Fruit fly (Drosophila melanogaster): ENCODE results near the gene CG6833.

The CG6833 gene

dm6 chr3L:14049620-14050253 is 1.3 kb upstream of the CG6833 start, which contains the start of gene Neurl4:
Gene Neurl4, minus strand, starts transcription at chr3L:14049892.
- peak; percentile 75 for TF ChIP-seq CG8119 (GFP tag; IDR thresholded peaks at IDR 0.05)
- no peak for TF ChIP-seq CG10631 (GFP tag; optimal IDR thresholded peaks at IDR 0.05)
- TF ChIP-seq Gug (GFP tag; IDR thresholded peaks at IDR 0.05): peak; percentile 83
- peak; percentile 80 for TF ChIP-seq CG15336 (GFP tag; IDR thresholded peaks at IDR 0.05)
- TF ChIP-seq Eip78C (GFP tag): peak; percentile 93
- TF ChIP-seq Blimp-1 (GFP tag; optimal IDR thresholded peaks at IDR 0.05): no peak
- peak; percentile 77 for TF ChIP-seq CG8632 (GFP tag; optimal IDR thresholded peaks at IDR 0.05)
- peak; percentile 48 for TF ChIP-seq fd59A (GFP tag; optimal IDR thresholded peaks at IDR 0.05)
- TF ChIP-seq CG11902 (GFP tag; optimal IDR thresholded peaks at IDR 0.05): peak; percentile 30
- no peak for TF ChIP-seq pdm3 (GFP tag; optimal IDR thresholded peaks at IDR 0.05)
- peak; percentile 74 for TF ChIP-seq CG3032 (tag; optimal IDR thresholded peaks at IDR 0.05)
- TF ChIP-seq CG11762 (GFP tag; optimal IDR thresholded peaks at IDR 0.05; ENCODE audit: insufficient read depth): peak; percentile 50
- TF ChIP-seq topi (GFP tag; optimal IDR thresholded peaks at IDR 0.05): no peak
- TF ChIP-seq CG6163 (GFP tag; IDR thresholded peaks at IDR 0.05): peak; percentile 87
- TF ChIP-seq CG34406 (GFP tag; optimal IDR thresholded peaks at IDR 0.05): peak; percentile 78
- peak; percentile 56 for TF ChIP-seq CG7368 (GFP tag; optimal IDR thresholded peaks at IDR 0.05)
- peak; percentile 78 for TF ChIP-seq Ets96B (tag; optimal IDR thresholded peaks at IDR 0.05)
- no peak; the same call in 1 of the 2 replicates for TF ChIP-seq CG11294 (GFP tag; IDR thresholded peaks at IDR 0.05)
- peak in 1 of 2 experiments; percentile 59 for TF ChIP-seq salr (GFP tag; optimal IDR thresholded peaks at IDR 0.05)
- peak; percentile 87 for TF ChIP-seq CG31627 (GFP tag; optimal IDR thresholded peaks at IDR 0.05)
- TF ChIP-seq Eip93F (GFP tag; optimal IDR thresholded peaks at IDR 0.05): no peak
- no peak for TF ChIP-seq lz (GFP tag; optimal IDR thresholded peaks at IDR 0.05)
- TF ChIP-seq svp (GFP tag): no peak
- peak; percentile 68 for TF ChIP-seq Ets21C (GFP tag; optimal IDR thresholded peaks at IDR 0.05)
- TF ChIP-seq spab (GFP tag; optimal IDR thresholded peaks at IDR 0.05): no peak
- peak; percentile 50 for TF ChIP-seq CG1621 (tag; optimal IDR thresholded peaks at IDR 0.05)
- TF ChIP-seq Sox15 (GFP tag; optimal IDR thresholded peaks at IDR 0.05): peak; percentile 66
- peak; percentile 76 for TF ChIP-seq eg (GFP tag; IDR thresholded peaks at IDR 0.05)

- TF ChIP-seq CG6792 (GFP tag; optimal IDR thresholded peaks at IDR 0.05) (peak; percentile 10), CG16779 (tag; optimal IDR thresholded peaks at IDR 0.05) (peak; percentile 43), OdsH (GFP tag; optimal IDR thresholded peaks at IDR 0.05) (no peak), fd59A (GFP tag; optimal IDR thresholded peaks at IDR 0.05) (no peak), Hr39 (GFP tag; optimal IDR thresholded peaks at IDR 0.05) (peak; percentile 1), CG8119 (GFP tag; IDR thresholded peaks at IDR 0.05) (peak; percentile 55; the same call in 2 of the 3 replicates), lz (GFP tag; optimal IDR thresholded peaks at IDR 0.05) (peak; percentile 2), CG31627 (GFP tag; optimal IDR thresholded peaks at IDR 0.05) (no peak), Sox14 (GFP tag; optimal IDR thresholded peaks at IDR 0.05) (peak; percentile 78), CG6276 (GFP tag; optimal IDR thresholded peaks at IDR 0.05) (no peak), fd85E (GFP tag; optimal IDR thresholded peaks at IDR 0.05) (no peak), CG3919 (GFP tag; optimal IDR thresholded peaks at IDR 0.05) (peak; percentile 45), Eip78C (GFP tag) (peak; percentile 90), Sox102F (GFP tag; optimal IDR thresholded peaks at IDR 0.05) (no peak), Ets21C (GFP tag; optimal IDR thresholded peaks at IDR 0.05) (no peak), Ets96B (tag; optimal IDR thresholded peaks at IDR 0.05) (peak; percentile 14), CG32006 (GFP tag; optimal IDR thresholded peaks at IDR 0.05) (peak; percentile 10), Hr4 (GFP tag; optimal IDR thresholded peaks at IDR 0.05) (no peak), CG8632 (GFP tag; optimal IDR thresholded peaks at IDR 0.05) (no peak), fkh (GFP tag; optimal IDR thresholded peaks at IDR 0.05) (peak; percentile 25), CG6808 (GFP tag; optimal IDR thresholded peaks at IDR 0.05) (peak; percentile 44), dac (GFP tag; optimal IDR thresholded peaks at IDR 0.05) (no peak), achi (GFP tag; optimal IDR thresholded peaks at IDR 0.05) (no peak), Smox (GFP tag; optimal IDR thresholded peaks at IDR 0.05) (peak; percentile 6), CG6163 (GFP tag; IDR thresholded peaks at IDR 0.05) (no peak), salr (GFP tag; optimal IDR thresholded peaks at IDR 0.05) (no peak), pdm3 (GFP tag; optimal IDR thresholded peaks at IDR 0.05) (no peak), vri (GFP tag; optimal IDR thresholded peaks at IDR 0.05) (no peak), Hr38 (GFP tag; optimal IDR thresholded peaks at IDR 0.05) (no peak), CG8319 (GFP tag; optimal IDR thresholded peaks at IDR 0.05) (no peak), CG15336 (GFP tag; IDR thresholded peaks at IDR 0.05) (peak; percentile 37; the same call in 1 of the 2 replicates), Eip75B (GFP tag; optimal IDR thresholded peaks at IDR 0.05) (peak; percentile 37)
Measured at dm6 chr3L:14053073-14053643, 2.2 kb downstream of the CG6833 start, which contains the start of the genes CG13484 and Frl. Gene CG13484, minus strand, starts transcription at chr3L:14053079. Gene Frl, plus strand, starts transcription at chr3L:14053215.
